Worm (Caenorhabditis elegans) whole organism, late embryonic: ENCODE data around the gene hal-3.

Experiments used
- fkh-10 ChIP-seq: fragments of 150-350 bp; optimal IDR thresholded peaks from 2 replicates; lab custom pipeline; 2014; ENCODE audit warnings: missing biosample characterization, missing genetic modification reagents, missing genetic modification characterization
- hlh-15 ChIP-seq: sonication (generic microtip); optimal IDR thresholded peaks from 2 replicates; lab custom pipeline; 2016; ENCODE audit warnings: missing genetic modification characterization, missing compliant biosample characterization
- hlh-30 ChIP-seq: sonication (generic microtip); optimal IDR thresholded peaks from 2 replicates; lab custom pipeline; 2017; ENCODE audit warnings: antibody characterized with exemption, missing genetic modification characterization, missing compliant biosample characterization; ENCODE audit not compliant: insufficient read depth
- pax-1 ChIP-seq: fragments of 150-350 bp; optimal IDR thresholded peaks from 2 replicates; lab custom pipeline; 2014; ENCODE audit warnings: missing biosample characterization, missing genetic modification characterization
- pha-4 ChIP-seq: fragments of 150-350 bp; optimal IDR thresholded peaks from 2 replicates; lab custom pipeline; 2018; ENCODE audit warnings: missing biosample characterization, missing genetic modification reagents, missing genetic modification characterization
- rnt-1 ChIP-seq: sonication (generic microtip); optimal IDR thresholded peaks from 2 replicates; lab custom pipeline; 2016; ENCODE audit warnings: missing genetic modification characterization, missing compliant biosample characterization
- sox-2 ChIP-seq: fragments of 200-800 bp; sonication (Bioruptor generic); IDR thresholded peaks from 2 replicates; pipeline ENCODE4 v1.3.6; 2022; ENCODE audit warnings: missing genetic modification reagents, missing genetic modification characterization, missing compliant biosample characterization
- sox-4 ChIP-seq: sonication (generic microtip); optimal IDR thresholded peaks from 2 replicates; lab custom pipeline; 2017; ENCODE audit warnings: mild to moderate bottlenecking, missing genetic modification characterization, inconsistent platforms, missing compliant biosample characterization
- tbx-2 ChIP-seq: sonication (generic microtip); optimal IDR thresholded peaks from 2 replicates; lab custom pipeline; 2016; ENCODE audit warnings: missing genetic modification characterization, missing compliant biosample characterization
- ttx-3 ChIP-seq: sonication (generic microtip); optimal IDR thresholded peaks from 2 replicates; lab custom pipeline; 2016; ENCODE audit warnings: missing genetic modification reagents, missing genetic modification characterization, missing compliant biosample characterization
- ztf-16 ChIP-seq: sonication (generic microtip); optimal IDR thresholded peaks from 2 replicates; lab custom pipeline; 2017; ENCODE audit warnings: missing genetic modification characterization, missing compliant biosample characterization

- TF ChIP-seq fkh-10 (GFP tag; lab: Kevin White, UChicago) (no peak), tbx-2 (tag; lab: Kevin White, UChicago) (no peak), ztf-16 (tag; lab: Kevin White, UChicago) (no peak), rnt-1 (tag; lab: Kevin White, UChicago) (no peak), sox-2 (GFP tag; lab: Robert Waterston, UW) (no peak), hlh-15 (tag; lab: Kevin White, UChicago) (no peak), ttx-3 (no peak), pha-4 (tag; lab: Kevin White, UChicago) (no peak), hlh-30 (tag; lab: Kevin White, UChicago) (no peak), pax-1 (tag; lab: Kevin White, UChicago) (no peak), sox-4 (tag; lab: Kevin White, UChicago) (no peak)
Observed at ce11 chrII:9618759-9619158, 1.8 kb upstream of the hal-3 start.
